Fruit fly (Drosophila melanogaster) whole organism, pupa: ENCODE results near the gene CG7126.

Experiments
- CG10348 ChIP-seq: fragments of 200-800 bp; sonication (Bioruptor generic); IDR thresholded peaks from 2 replicates; pipeline ENCODE4 v1.3.6; 2022; ENCODE audit warnings: missing biosample characterization, missing genetic modification characterization
- CG12605 ChIP-seq: fragments of 200-800 bp; sonication (Bioruptor generic); IDR thresholded peaks from 2 replicates; pipeline ENCODE4 v1.3.6; 2022; ENCODE audit warnings: missing biosample characterization, missing genetic modification characterization
- CG13204 ChIP-seq: fragments of 200-800 bp; sonication (Bioruptor generic); optimal IDR thresholded peaks from 2 replicates; lab custom pipeline; 2018; ENCODE audit warnings: missing biosample characterization, mild to moderate bottlenecking, missing genetic modification characterization, moderate library complexity
- CG14655 ChIP-seq: fragments of 200-800 bp; sonication (Bioruptor generic); optimal IDR thresholded peaks from 3 replicates; lab custom pipeline; 2017; ENCODE audit warnings: mild to moderate bottlenecking, missing biosample characterization, missing genetic modification reagents, missing genetic modification characterization
- CG15710 ChIP-seq: fragments of 200-800 bp; sonication (Bioruptor generic); optimal IDR thresholded peaks from 2 replicates; lab custom pipeline; 2018; ENCODE audit warnings: missing biosample characterization, mild to moderate bottlenecking, missing genetic modification characterization, moderate library complexity
- CG17806 ChIP-seq: fragments of 200-800 bp; sonication (Bioruptor generic); optimal IDR thresholded peaks from 2 replicates; lab custom pipeline; 2018; ENCODE audit warnings: missing biosample characterization, mild to moderate bottlenecking, missing genetic modification characterization, moderate library complexity
- CG32121 ChIP-seq: fragments of 200-800 bp; sonication (Bioruptor generic); IDR thresholded peaks from 2 replicates; pipeline ENCODE4 v1.3.6; 2022; ENCODE audit warnings: missing biosample characterization, missing genetic modification characterization
- CG34367 ChIP-seq: fragments of 200-800 bp; sonication (Bioruptor generic); optimal IDR thresholded peaks from 2 replicates; lab custom pipeline; 2018; ENCODE audit warnings: missing biosample characterization, mild to moderate bottlenecking, missing genetic modification characterization
- CG4496 ChIP-seq: fragments of 200-800 bp; sonication (Bioruptor generic); IDR thresholded peaks from 3 replicates; pipeline ENCODE4 v1.3.6; 2022; ENCODE audit warnings: missing biosample characterization, missing genetic modification characterization
- CG8159 ChIP-seq: fragments of 200-800 bp; sonication (Bioruptor generic); optimal IDR thresholded peaks from 3 replicates; lab custom pipeline; 2018; ENCODE audit warnings: missing biosample characterization, mild to moderate bottlenecking, missing genetic modification characterization, moderate library complexity
- CG8301 ChIP-seq: fragments of 200-800 bp; sonication (Bioruptor generic); optimal IDR thresholded peaks from 2 replicates; lab custom pipeline; 2018; ENCODE audit warnings: missing biosample characterization, mild to moderate bottlenecking, missing genetic modification characterization
- CG9948 ChIP-seq: fragments of 200-800 bp; sonication (Bioruptor generic); optimal IDR thresholded peaks from 2 replicates; lab custom pipeline; 2018; ENCODE audit warnings: missing biosample characterization, mild to moderate bottlenecking, missing genetic modification characterization, moderate library complexity
- D1 ChIP-seq: fragments of 200-800 bp; sonication (Bioruptor generic); optimal IDR thresholded peaks from 2 replicates; lab custom pipeline; 2018; ENCODE audit warnings: missing biosample characterization, mild to moderate bottlenecking, missing genetic modification characterization, moderate library complexity
- EcR ChIP-seq: fragments of 200-800 bp; sonication (Bioruptor generic); optimal IDR thresholded peaks from 3 replicates; lab custom pipeline; 2019; ENCODE audit warnings: missing biosample characterization, missing genetic modification characterization, mild to moderate bottlenecking, moderate library complexity, missing genetic modification reagents
- Ets98B ChIP-seq: fragments of 200-800 bp; sonication (Bioruptor generic); IDR thresholded peaks from 2 replicates; pipeline ENCODE4 v1.3.6; 2022; ENCODE audit warnings: missing biosample characterization, missing genetic modification characterization
- Pif1A ChIP-seq: fragments of 200-800 bp; sonication (Bioruptor generic); optimal IDR thresholded peaks from 3 replicates; lab custom pipeline; 2016; ENCODE audit warnings: missing biosample characterization, missing genetic modification characterization
- Pif1B ChIP-seq: fragments of 200-800 bp; sonication (Bioruptor generic); optimal IDR thresholded peaks from 3 replicates; lab custom pipeline; 2016; ENCODE audit warnings: missing biosample characterization, missing genetic modification characterization
- Snoo ChIP-seq: fragments of 200-800 bp; sonication (Bioruptor generic); optimal IDR thresholded peaks from 3 replicates; lab custom pipeline; 2017; ENCODE audit warnings: missing biosample characterization, mild to moderate bottlenecking, missing genetic modification characterization, inconsistent platforms
- fd96Ca ChIP-seq: fragments of 200-800 bp; sonication (Bioruptor generic); IDR thresholded peaks from 3 replicates; pipeline ENCODE4 v1.3.6; 2022; ENCODE audit warnings: missing biosample characterization, missing genetic modification characterization
- gl ChIP-seq: fragments of 200-800 bp; sonication (Bioruptor generic); optimal IDR thresholded peaks from 2 replicates; lab custom pipeline; 2018; ENCODE audit warnings: missing biosample characterization, mild to moderate bottlenecking, missing genetic modification characterization
- rn ChIP-seq: fragments of 200-800 bp; sonication (Bioruptor generic); IDR thresholded peaks from 2 replicates; pipeline ENCODE4 v1.3.6; 2022; ENCODE audit warnings: missing biosample characterization, missing genetic modification characterization

Gene CG7126

DNA sequence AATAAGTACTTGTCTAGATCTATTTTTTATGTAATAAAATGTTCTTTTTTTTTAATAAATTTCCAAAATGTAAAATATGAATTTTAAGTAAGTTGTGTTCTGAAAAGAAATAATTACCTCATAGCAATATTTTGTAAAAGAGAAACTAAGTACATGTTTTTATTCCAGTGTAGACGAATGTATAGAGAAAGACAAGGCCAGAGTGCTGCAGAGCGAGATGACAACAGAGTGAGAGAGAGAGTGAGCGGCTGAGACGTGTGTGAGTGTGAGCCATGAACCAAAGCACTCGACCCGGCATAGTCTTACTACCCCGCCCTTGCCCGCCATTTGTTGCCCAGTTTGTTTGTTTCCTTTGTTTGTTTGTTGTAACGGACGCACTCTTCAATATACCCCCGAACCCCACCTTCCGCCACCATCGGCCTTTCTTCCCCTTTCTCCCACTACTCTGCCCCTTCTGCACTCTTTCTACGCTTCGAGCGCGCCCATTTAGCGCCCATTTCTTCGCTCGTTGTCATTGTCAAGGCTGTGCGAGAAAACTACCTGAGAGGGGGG is 8.8 kb upstream of the CG7126 start:
- peak; percentile 76 for TF ChIP-seq CG4496 (GFP tag; lab: Robert Waterston, UW)
- peak; percentile 42 for TF ChIP-seq gl
- peak; percentile 13 for TF ChIP-seq CG8301 (tag; lab: Kevin White, UChicago)
- TF ChIP-seq D1 (tag; lab: Kevin White, UChicago): no peak
- peak; percentile 49 for TF ChIP-seq CG9948 (tag; lab: Kevin White, UChicago)
- TF ChIP-seq CG34367 (tag; lab: Kevin White, UChicago): peak; percentile 8
- no peak for TF ChIP-seq Pif1A
- TF ChIP-seq CG10348 (GFP tag; lab: Robert Waterston, UW): 0 out of 2 replicates have a peak, but pooled peaks have one; percentile 18
- TF ChIP-seq CG12605 (GFP tag; lab: Robert Waterston, UW): 0 out of 2 replicates have a peak, but pooled peaks have one; percentile 13
- peak; percentile 85 for TF ChIP-seq CG13204 (GFP tag; lab: Kevin White, UChicago)
- TF ChIP-seq Ets98B (GFP tag; lab: Robert Waterston, UW): peak; percentile 47; the same call in 1 of the 2 replicates
- peak; percentile 74 for TF ChIP-seq CG8159 (tag; lab: Kevin White, UChicago)
- TF ChIP-seq fd96Ca (GFP tag; lab: Robert Waterston, UW): peak; percentile 70; the same call in 2 of the 3 replicates
- no peak for TF ChIP-seq rn (GFP tag; lab: Robert Waterston, UW)
- TF ChIP-seq Pif1B (GFP tag; lab: Kevin White, UChicago): no peak
- TF ChIP-seq CG32121 (GFP tag; lab: Robert Waterston, UW): 0 out of 2 replicates have a peak, but pooled peaks have one; percentile 26
- peak; percentile 60 for TF ChIP-seq CG15710 (tag; lab: Kevin White, UChicago)
- peak; percentile 84 for TF ChIP-seq EcR (GFP tag; lab: Kevin White, UChicago)
- peak; percentile 34 for TF ChIP-seq CG14655 (GFP tag; lab: Kevin White, UChicago)
- no peak for TF ChIP-seq Snoo (tag; lab: Kevin White, UChicago)
- no peak for TF ChIP-seq CG17806 (tag; lab: Kevin White, UChicago)
- TF ChIP-seq, all 21 proteins: peak for 15

- no peak for TF ChIP-seq Pif1A
- TF ChIP-seq Pif1B (GFP tag; lab: Kevin White, UChicago): no peak
- no peak for TF ChIP-seq gl
- 0 out of 2 replicates have a peak, but pooled peaks have one; percentile 11 for TF ChIP-seq CG12605 (GFP tag; lab: Robert Waterston, UW)
- TF ChIP-seq EcR (GFP tag; lab: Kevin White, UChicago): peak; percentile 28
- TF ChIP-seq CG8159 (tag; lab: Kevin White, UChicago): peak; percentile 76
- no peak for TF ChIP-seq CG8301 (tag; lab: Kevin White, UChicago)
- no peak for TF ChIP-seq rn (GFP tag; lab: Robert Waterston, UW)
- TF ChIP-seq CG13204 (GFP tag; lab: Kevin White, UChicago): peak; percentile 32
- peak; percentile 50 for TF ChIP-seq Ets98B (GFP tag; lab: Robert Waterston, UW)
- TF ChIP-seq CG34367 (tag; lab: Kevin White, UChicago): no peak
- no peak for TF ChIP-seq CG10348 (GFP tag; lab: Robert Waterston, UW)
- peak; percentile 59; the same call in 2 of the 3 replicates for TF ChIP-seq CG4496 (GFP tag; lab: Robert Waterston, UW)
- peak; percentile 2 for TF ChIP-seq CG17806 (tag; lab: Kevin White, UChicago)
- TF ChIP-seq fd96Ca (GFP tag; lab: Robert Waterston, UW): peak; percentile 57; the same call in 1 of the 3 replicates
- TF ChIP-seq D1 (tag; lab: Kevin White, UChicago): peak; percentile 33
- TF ChIP-seq CG15710 (tag; lab: Kevin White, UChicago): peak; percentile 66
- TF ChIP-seq Snoo (tag; lab: Kevin White, UChicago): no peak
- peak; percentile 64 for TF ChIP-seq CG9948 (tag; lab: Kevin White, UChicago)
- no peak for TF ChIP-seq CG14655 (GFP tag; lab: Kevin White, UChicago)
- TF ChIP-seq CG32121 (GFP tag; lab: Robert Waterston, UW): 0 out of 2 replicates have a peak, but pooled peaks have one; percentile 15
Measured at dm6 chr3R:18310766-18311367, 8.2 kb upstream of the CG7126 start.

DNA sequence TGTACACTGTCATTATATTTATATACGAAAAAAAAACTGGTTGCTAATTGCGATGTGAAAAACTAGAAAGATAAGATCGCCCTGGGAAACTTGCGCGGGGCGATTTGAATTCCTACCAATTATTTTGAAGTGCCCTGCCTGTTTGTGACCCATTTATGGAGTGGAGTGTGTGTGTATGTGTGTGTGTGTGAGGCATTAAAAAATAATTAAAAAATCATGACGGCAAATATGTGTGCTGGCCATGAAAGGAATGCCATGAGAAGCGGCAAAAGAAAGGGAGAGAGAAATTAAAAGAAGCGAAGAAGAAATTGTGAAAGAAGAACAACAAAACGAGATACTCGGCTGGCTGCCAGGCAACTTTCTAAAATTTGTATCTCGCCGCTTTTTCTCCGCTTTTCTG is 7.3 kb upstream of the CG7126 start:
- TF ChIP-seq CG4496 (GFP tag; lab: Robert Waterston, UW) (0 out of 3 replicates have a peak, but pooled peaks have one; percentile 7), Pif1A (no peak)

DNA sequence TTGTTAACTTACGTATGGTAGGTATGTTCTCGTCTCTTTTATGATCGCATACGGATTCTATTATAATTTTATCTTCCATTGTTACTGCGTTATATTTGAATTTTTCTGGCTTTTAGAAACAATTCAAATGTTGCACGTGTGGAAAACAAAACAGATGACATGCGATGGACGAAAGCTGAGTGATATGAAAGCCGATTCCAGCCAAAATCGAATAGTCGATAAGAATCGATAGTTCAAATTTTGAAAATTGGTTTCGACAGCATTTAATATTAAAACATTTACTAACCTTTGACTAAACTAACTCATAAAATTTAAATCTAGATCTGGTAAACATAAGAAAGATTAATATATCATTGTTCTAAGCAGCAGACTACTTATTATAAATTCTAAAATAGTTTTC is 1.1 kb downstream of the CG7126 start, which contains the start of gene Polr1E:
TSS of gene Polr1E (minus strand) at position 160 of the 400 bp plus-strand sequence.
- TF ChIP-seq D1 (tag; lab: Kevin White, UChicago) (peak; percentile 76), fd96Ca (GFP tag; lab: Robert Waterston, UW) (no peak), CG17806 (tag; lab: Kevin White, UChicago) (no peak), Ets98B (GFP tag; lab: Robert Waterston, UW) (no peak), Pif1B (GFP tag; lab: Kevin White, UChicago) (no peak), EcR (GFP tag; lab: Kevin White, UChicago) (no peak), CG34367 (tag; lab: Kevin White, UChicago) (no peak)
- TF ChIP-seq, all 21 proteins: peak for 1

DNA sequence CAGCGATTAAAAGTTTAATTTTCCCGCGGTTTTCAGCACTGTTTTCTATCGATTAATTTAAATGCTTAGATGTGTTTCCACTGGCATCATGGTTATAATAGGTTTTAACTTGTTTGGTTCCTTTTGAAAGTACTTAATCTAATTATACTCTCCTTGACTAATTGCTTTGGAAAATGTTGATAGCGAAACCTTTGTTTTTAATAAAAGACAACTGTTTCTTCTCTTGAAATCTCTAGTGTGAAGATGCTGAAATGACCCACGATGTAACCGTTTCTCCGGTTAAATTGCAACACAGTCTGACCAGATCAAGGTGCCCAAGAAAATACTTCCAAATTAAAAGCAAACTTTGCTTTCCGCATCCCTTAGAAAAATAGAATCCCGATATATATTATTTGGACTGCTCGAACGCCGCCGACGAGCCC is 3.7 kb downstream of the CG7126 start, which contains the start of gene Dlc90F:
TSS of gene Dlc90F (plus strand) at position 330 of the 422 bp plus-strand sequence.
- TF ChIP-seq EcR (GFP tag; lab: Kevin White, UChicago) (no peak), Pif1B (GFP tag; lab: Kevin White, UChicago) (no peak), rn (GFP tag; lab: Robert Waterston, UW) (0 out of 2 replicates have a peak, but pooled peaks have one; percentile 8), gl (no peak), Snoo (tag; lab: Kevin White, UChicago) (peak; percentile 20), CG14655 (GFP tag; lab: Kevin White, UChicago) (no peak), CG32121 (GFP tag; lab: Robert Waterston, UW) (no peak), CG10348 (GFP tag; lab: Robert Waterston, UW) (no peak), Pif1A (no peak), D1 (tag; lab: Kevin White, UChicago) (no peak), Ets98B (GFP tag; lab: Robert Waterston, UW) (peak; percentile 62), CG13204 (GFP tag; lab: Kevin White, UChicago) (no peak), CG15710 (tag; lab: Kevin White, UChicago) (peak; percentile 68), CG9948 (tag; lab: Kevin White, UChicago) (peak; percentile 43), CG12605 (GFP tag; lab: Robert Waterston, UW) (0 out of 2 replicates have a peak, but pooled peaks have one; percentile 42), fd96Ca (GFP tag; lab: Robert Waterston, UW) (peak; percentile 59), CG8301 (tag; lab: Kevin White, UChicago) (peak; percentile 29), CG4496 (GFP tag; lab: Robert Waterston, UW) (peak; percentile 76; the same call in 1 of the 3 replicates), CG34367 (tag; lab: Kevin White, UChicago) (peak; percentile 51), CG17806 (tag; lab: Kevin White, UChicago) (peak; percentile 58), CG8159 (tag; lab: Kevin White, UChicago) (no peak)
- TF ChIP-seq, all 21 proteins: peak for 11
